Fruit fly (Drosophila melanogaster) whole organism, adult: ENCODE results near the gene mRpL33.

Experiments used
- CG11617 ChIP-seq: fragments of 200-800 bp; sonication (Bioruptor generic); optimal IDR thresholded peaks from 2 replicates; lab custom pipeline; 2017; ENCODE audit warnings: mild to moderate bottlenecking, missing biosample characterization, missing genetic modification reagents, missing genetic modification characterization
- CG1620 ChIP-seq: fragments of 200-800 bp; sonication (Bioruptor generic); optimal IDR thresholded peaks from 2 replicates; lab custom pipeline; 2016; ENCODE audit warnings: missing biosample characterization, missing genetic modification characterization
- CG5204 ChIP-seq: fragments of 200-800 bp; sonication (Bioruptor generic); optimal IDR thresholded peaks from 2 replicates; lab custom pipeline; 2016; ENCODE audit warnings: missing biosample characterization, missing genetic modification characterization
- CG7045 ChIP-seq: fragments of 200-800 bp; sonication (Bioruptor generic); optimal IDR thresholded peaks from 2 replicates; lab custom pipeline; 2017; ENCODE audit warnings: missing biosample characterization, mild to moderate bottlenecking, missing genetic modification characterization
- Crg-1 ChIP-seq: fragments of 200-800 bp; sonication (Bioruptor generic); optimal IDR thresholded peaks from 2 replicates; lab custom pipeline; 2016; ENCODE audit warnings: missing biosample characterization, missing genetic modification characterization
- cnc ChIP-seq, 2 experiments: fragments of >200 bp; optimal IDR thresholded peaks; 2 replicates each; lab custom pipeline; 2017
- tj ChIP-seq: fragments of 200-800 bp; sonication (Bioruptor generic); optimal IDR thresholded peaks from 3 replicates; lab custom pipeline; 2017; ENCODE audit warnings: missing biosample characterization, mild to moderate bottlenecking, missing genetic modification characterization, moderate library complexity
- toe ChIP-seq: fragments of 200-800 bp; sonication (Bioruptor generic); optimal IDR thresholded peaks from 2 replicates; lab custom pipeline; 2016; ENCODE audit warnings: missing biosample characterization, missing genetic modification characterization

DNA sequence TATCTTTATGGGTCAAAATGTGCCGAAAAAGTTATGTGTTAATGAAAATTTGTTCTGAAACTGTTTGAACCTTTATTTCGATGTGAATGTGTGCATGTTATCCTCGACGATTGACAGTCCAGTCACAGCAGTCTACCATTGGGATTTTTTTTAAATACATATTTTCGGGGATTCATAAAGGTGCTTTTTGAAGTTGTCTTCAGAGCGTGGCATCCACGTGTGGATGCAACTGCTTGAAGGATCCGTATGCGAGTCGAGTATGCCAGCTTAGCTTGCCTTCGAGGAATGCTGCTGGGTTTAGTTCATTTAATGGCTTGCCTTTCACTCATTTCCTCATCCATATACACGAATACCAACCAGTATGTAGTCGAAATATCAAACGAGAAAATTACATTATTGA lies 7.3 kb upstream of the mRpL33 start, which contains the start of gene CG12693:
- TF ChIP-seq CG7045 (GFP tag; lab: Kevin White, UChicago): no peak
- TF ChIP-seq Crg-1: no peak
- no peak for TF ChIP-seq CG5204 (GFP tag; lab: Kevin White, UChicago)
- no peak for TF ChIP-seq toe
- TF ChIP-seq tj (GFP tag; lab: Kevin White, UChicago): no peak
- TF ChIP-seq cnc (optimal IDR thresholded peaks at IDR 0.05; lab: Kevin White, UChicago): no peak
- no peak for TF ChIP-seq CG1620
- TF ChIP-seq CG11617 (GFP tag; lab: Kevin White, UChicago): no peak
